Worm (Caenorhabditis elegans): ENCODE data around the gene acdh-6.

DNA sequence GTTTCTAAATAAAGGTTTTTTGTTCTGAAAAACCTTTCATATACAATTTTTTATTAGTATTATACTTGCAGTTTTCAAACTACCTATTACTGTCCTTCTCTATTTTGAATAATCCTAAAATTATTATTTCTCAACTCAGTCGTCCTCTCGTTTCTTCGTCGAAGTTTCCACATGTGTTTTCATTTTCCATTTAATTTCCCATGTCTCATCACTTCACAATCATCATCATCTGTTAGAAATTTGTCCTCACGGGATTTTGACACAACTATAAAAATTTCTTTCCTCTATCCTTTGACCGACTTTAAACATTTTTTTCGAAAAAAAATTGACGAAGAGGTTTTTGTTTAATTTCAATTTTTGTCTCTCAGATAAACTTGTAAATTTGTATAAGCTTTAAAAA, 25.5 kb upstream of the acdh-6 start:
- TF ChIP-seq zfh-2 (GFP tag; conservative IDR thresholded peaks at IDR 0.05), result no peak
- TF ChIP-seq mel-28 (tag; optimal IDR thresholded peaks at IDR 0.05; ENCODE audit: borderline replicate concordance), result no peak
- no peak for TF ChIP-seq ztf-28 (GFP tag; IDR thresholded peaks at IDR 0.05)
- no peak for TF ChIP-seq attf-5 (GFP tag; optimal IDR thresholded peaks at IDR 0.05)
- TF ChIP-seq snpc-4 (GFP tag; optimal IDR thresholded peaks at IDR 0.05), result no peak
- TF ChIP-seq snpc-4 (tag; optimal IDR thresholded peaks at IDR 0.05), result no peak
- TF ChIP-seq pha-4 (tag; optimal IDR thresholded peaks at IDR 0.05), result no peak

Measured in whole organism, young adult.